Worm (Caenorhabditis elegans) whole organism, L1 larva: ENCODE measurements around the gene cal-8.

Source experiments
- C04F5.9 ChIP-seq: sonication (generic microtip); optimal IDR thresholded peaks from 2 replicates; lab custom pipeline; 2016; ENCODE audit warnings: missing genetic modification characterization, missing compliant biosample characterization
- C16A3.4 ChIP-seq: fragments of 150-350 bp; optimal IDR thresholded peaks from 2 replicates; lab custom pipeline; 2014; ENCODE audit warnings: missing biosample characterization, missing genetic modification characterization
- F16B12.6 ChIP-seq: fragments of 150-350 bp; optimal IDR thresholded peaks from 2 replicates; lab custom pipeline; 2014; ENCODE audit warnings: missing biosample characterization, missing genetic modification characterization
- aha-1 ChIP-seq: fragments of 150-350 bp; optimal IDR thresholded peaks from 2 replicates; lab custom pipeline; 2014; ENCODE audit warnings: missing biosample characterization, missing genetic modification characterization
- ama-1 ChIP-seq: fragments of 150-350 bp; optimal IDR thresholded peaks from 2 replicates; lab custom pipeline; 2014
- blmp-1 ChIP-seq: fragments of 150-350 bp; optimal IDR thresholded peaks from 2 replicates; lab custom pipeline; 2014; ENCODE audit warnings: missing biosample characterization, missing genetic modification characterization
- ceh-63 ChIP-seq: fragments of 200-800 bp; sonication (Bioruptor generic); optimal IDR thresholded peaks from 2 replicates; lab custom pipeline; 2018; ENCODE audit warnings: mild to moderate bottlenecking, missing genetic modification characterization, missing compliant biosample characterization
- ceh-82 ChIP-seq, 3 experiments: fragments of 150-350 bp in 1 of 3; sonication (generic microtip) in 2 of 3; optimal IDR thresholded peaks; 2 replicates each; lab custom pipeline; 2014 to 2017; ENCODE audit warnings: missing biosample characterization in 3 of 3, missing genetic modification characterization in 3 of 3
- ceh-88 ChIP-seq: fragments of 200-800 bp; sonication (Bioruptor generic); IDR thresholded peaks from 2 replicates; pipeline ENCODE4 v1.3.6; 2022; ENCODE audit warnings: missing genetic modification characterization, missing compliant biosample characterization
- ceh-90 ChIP-seq: sonication (generic microtip); optimal IDR thresholded peaks from 2 replicates; lab custom pipeline; 2016; ENCODE audit warnings: missing genetic modification characterization, missing compliant biosample characterization
- dpl-1 ChIP-seq, 3 experiments: fragments of 150-350 bp in 2 of 3; sonication (generic microtip) in 1 of 3; optimal IDR thresholded peaks; 2 replicates each; lab custom pipeline; 2014 to 2017; ENCODE audit warnings: missing biosample characterization in 3 of 3, missing genetic modification characterization in 3 of 3, missing genetic modification reagents in 3 of 3
- dsc-1 ChIP-seq: sonication (generic microtip); optimal IDR thresholded peaks from 2 replicates; lab custom pipeline; 2016; ENCODE audit warnings: mild to moderate bottlenecking, missing genetic modification characterization, missing compliant biosample characterization
- efl-1 ChIP-seq, 4 experiments: fragments of 150-350 bp; optimal IDR thresholded peaks in 3 of 4; peaks in 1 of 4; 1 replicate in 1 of 4; 2 replicates in 3 of 4; lab custom pipeline; 2014; ENCODE audit warnings: missing biosample characterization in 2 of 4, missing genetic modification characterization in 2 of 4, missing genetic modification reagents in 2 of 4
- elt-3 ChIP-seq, 6 experiments: fragments of 150-350 bp in 1 of 6; sonication (generic microtip); optimal IDR thresholded peaks; 2 replicates each; lab custom pipeline; 2017 to 2018; ENCODE audit warnings: missing biosample characterization in 6 of 6, missing genetic modification characterization in 6 of 6, inconsistent platforms in 1 of 6
- fkh-4 ChIP-seq: sonication (generic microtip); optimal IDR thresholded peaks from 2 replicates; lab custom pipeline; 2016; ENCODE audit warnings: missing compliant biosample characterization, missing genetic modification characterization, borderline replicate concordance
- fkh-8 ChIP-seq: sonication (generic microtip); optimal IDR thresholded peaks from 2 replicates; lab custom pipeline; 2016; ENCODE audit warnings: mild to moderate bottlenecking, missing genetic modification characterization, missing compliant biosample characterization
- grh-1 ChIP-seq: fragments of 200-800 bp; sonication (Bioruptor generic); IDR thresholded peaks from 2 replicates; pipeline ENCODE4 v1.3.6; 2022; ENCODE audit warnings: missing genetic modification reagents, missing genetic modification characterization, missing compliant biosample characterization
- hlh-4 ChIP-seq: sonication (generic microtip); optimal IDR thresholded peaks from 2 replicates; lab custom pipeline; 2016; ENCODE audit warnings: mild to moderate bottlenecking, missing genetic modification characterization, missing compliant biosample characterization
- hpl-2 ChIP-seq: fragments of 150-350 bp; optimal IDR thresholded peaks from 2 replicates; lab custom pipeline; 2014; ENCODE audit warnings: missing biosample characterization, missing genetic modification reagents, missing genetic modification characterization
- isw-1 ChIP-seq: fragments of 200-800 bp; sonication (Bioruptor generic); IDR thresholded peaks from 2 replicates; pipeline ENCODE4 v1.3.6; 2022; ENCODE audit warnings: missing genetic modification characterization, missing compliant biosample characterization
- lin-15B ChIP-seq: fragments of 150-350 bp; sonication (generic microtip); optimal IDR thresholded peaks from 3 replicates; lab custom pipeline; 2014; ENCODE audit warnings: missing biosample characterization, missing genetic modification characterization
- lin-35 ChIP-seq, 2 experiments: fragments of 150-350 bp; optimal IDR thresholded peaks; 2 replicates each; lab custom pipeline; 2014; ENCODE audit warnings: missing biosample characterization in 2 of 2, missing genetic modification characterization in 2 of 2, missing genetic modification reagents in 2 of 2
- lir-3 ChIP-seq: sonication (generic microtip); optimal IDR thresholded peaks from 2 replicates; lab custom pipeline; 2016; ENCODE audit warnings: mild to moderate bottlenecking, missing genetic modification characterization, moderate library complexity, missing compliant biosample characterization; ENCODE audit not compliant: poor library complexity
- lsy-2 ChIP-seq, 2 experiments: fragments of 150-350 bp; optimal IDR thresholded peaks; 2 replicates each; lab custom pipeline; 2014; ENCODE audit warnings: missing biosample characterization in 2 of 2, missing genetic modification characterization in 2 of 2
- mep-1 ChIP-seq: fragments of 150-350 bp; optimal IDR thresholded peaks from 2 replicates; lab custom pipeline; 2014; ENCODE audit warnings: missing biosample characterization, missing genetic modification characterization
- nhr-20 ChIP-seq: sonication (generic microtip); optimal IDR thresholded peaks from 2 replicates; lab custom pipeline; 2016; ENCODE audit warnings: mild to moderate bottlenecking, missing genetic modification characterization, missing compliant biosample characterization
- nhr-237 ChIP-seq: fragments of 150-350 bp; optimal IDR thresholded peaks from 2 replicates; lab custom pipeline; 2014; ENCODE audit warnings: missing biosample characterization, missing genetic modification characterization
- nhr-71 ChIP-seq: sonication (generic microtip); optimal IDR thresholded peaks from 2 replicates; lab custom pipeline; 2016; ENCODE audit warnings: mild to moderate bottlenecking, missing genetic modification characterization, moderate library complexity, missing compliant biosample characterization
- nhr-76 ChIP-seq: sonication (generic microtip); optimal IDR thresholded peaks from 2 replicates; lab custom pipeline; 2017; ENCODE audit warnings: missing biosample characterization, missing genetic modification characterization
- nhr-90 ChIP-seq: sonication (generic microtip); optimal IDR thresholded peaks from 2 replicates; lab custom pipeline; 2016; ENCODE audit warnings: mild to moderate bottlenecking, missing genetic modification characterization, missing compliant biosample characterization; ENCODE audit not compliant: poor library complexity
- pag-3 ChIP-seq: sonication (generic microtip); optimal IDR thresholded peaks from 2 replicates; lab custom pipeline; 2017; ENCODE audit warnings: missing genetic modification characterization, mild to moderate bottlenecking, missing compliant biosample characterization, antibody characterized with exemption, borderline replicate concordance; ENCODE audit not compliant: insufficient read depth
- pax-3 ChIP-seq: fragments of 200-800 bp; sonication (Bioruptor generic); optimal IDR thresholded peaks from 2 replicates; lab custom pipeline; 2018; ENCODE audit warnings: mild to moderate bottlenecking, missing genetic modification characterization, moderate library complexity, missing compliant biosample characterization
- pqm-1 ChIP-seq: sonication (generic microtip); optimal IDR thresholded peaks from 3 replicates; lab custom pipeline; 2017; ENCODE audit warnings: missing biosample characterization, missing genetic modification characterization
- skn-1 ChIP-seq: fragments of 150-350 bp; optimal IDR thresholded peaks from 2 replicates; lab custom pipeline; 2014; ENCODE audit warnings: missing biosample characterization, missing genetic modification characterization
- sox-4 ChIP-seq: sonication (generic microtip); optimal IDR thresholded peaks from 2 replicates; lab custom pipeline; 2016; ENCODE audit warnings: missing genetic modification characterization, missing compliant biosample characterization
- sptf-1 ChIP-seq: fragments of 150-350 bp; optimal IDR thresholded peaks from 2 replicates; lab custom pipeline; 2014; ENCODE audit warnings: missing biosample characterization, missing genetic modification characterization
- swsn-7 ChIP-seq: sonication (generic microtip); optimal IDR thresholded peaks from 2 replicates; lab custom pipeline; 2016; ENCODE audit warnings: missing genetic modification characterization, missing compliant biosample characterization
- unc-30 ChIP-seq: sonication (generic microtip); optimal IDR thresholded peaks from 2 replicates; lab custom pipeline; 2017; ENCODE audit warnings: missing biosample characterization, missing genetic modification characterization
- unc-62 ChIP-seq: fragments of 150-350 bp; optimal IDR thresholded peaks from 2 replicates; lab custom pipeline; 2014; ENCODE audit warnings: missing biosample characterization, missing genetic modification reagents, missing genetic modification characterization
- unc-86 ChIP-seq: sonication (generic microtip); optimal IDR thresholded peaks from 2 replicates; lab custom pipeline; 2016; ENCODE audit warnings: missing genetic modification characterization, missing compliant biosample characterization
- unc-98 ChIP-seq: fragments of 200-800 bp; sonication (Bioruptor generic); IDR thresholded peaks from 2 replicates; pipeline ENCODE4 v1.3.6; 2022; ENCODE audit warnings: missing genetic modification characterization, missing compliant biosample characterization
- zag-1 ChIP-seq: fragments of 150-350 bp; optimal IDR thresholded peaks from 2 replicates; lab custom pipeline; 2014; ENCODE audit warnings: missing biosample characterization, missing genetic modification characterization
- ztf-11 ChIP-seq, 2 experiments: sonication (generic microtip); optimal IDR thresholded peaks; 2 replicates each; lab custom pipeline; 2016 to 2017; ENCODE audit warnings: missing genetic modification characterization in 2 of 2, missing biosample characterization in 1 of 2, missing compliant biosample characterization in 1 of 2
- ztf-4 ChIP-seq: fragments of 150-350 bp; optimal IDR thresholded peaks from 2 replicates; lab custom pipeline; 2014; ENCODE audit warnings: missing biosample characterization, missing genetic modification characterization

cal-8 gene

ce11 chrII:5511417-5512353 is 29.8 kb upstream of the cal-8 start (continued):
- peak in 1 of 3 experiments; percentile 5 for TF ChIP-seq ceh-82 (tag; optimal IDR thresholded peaks at IDR 0.05; lab: Kevin White, UChicago)
- no peak for TF ChIP-seq nhr-90 (tag; lab: Kevin White, UChicago)
- TF ChIP-seq ceh-90 (tag; lab: Kevin White, UChicago), result peak; percentile 82
- TF ChIP-seq pax-3 (tag; lab: Kevin White, UChicago), result no peak
- no peak for TF ChIP-seq sptf-1 (tag; lab: Kevin White, UChicago)
- peak; percentile 54 for TF ChIP-seq lir-3 (tag; lab: Kevin White, UChicago)
- no peak for TF ChIP-seq hpl-2 (GFP tag; lab: Kevin White, UChicago)
- TF ChIP-seq elt-3 (tag; optimal IDR thresholded peaks at IDR 0.05; lab: Kevin White, UChicago), result no peak
- TF ChIP-seq fkh-4 (tag; lab: Kevin White, UChicago), result peak; percentile 53
- TF ChIP-seq C16A3.4 (tag; lab: Kevin White, UChicago), result no peak
- no peak for TF ChIP-seq ztf-4 (tag; lab: Kevin White, UChicago)
- peak; percentile 58 for TF ChIP-seq nhr-71
- no peak for TF ChIP-seq pag-3 (tag; lab: Kevin White, UChicago)
- TF ChIP-seq skn-1 (tag; lab: Kevin White, UChicago), result no peak
- TF ChIP-seq swsn-7, result peak; percentile 17
- TF ChIP-seq unc-30, result no peak
- TF ChIP-seq ceh-63, result no peak
- TF ChIP-seq nhr-20 (tag; lab: Kevin White, UChicago), result no peak
- TF ChIP-seq unc-98 (GFP tag; lab: Robert Waterston, UW), result peak; percentile 61
- TF ChIP-seq lin-15B, result no peak
- no peak for TF ChIP-seq sox-4 (tag; lab: Kevin White, UChicago)
- TF ChIP-seq F16B12.6 (tag; lab: Kevin White, UChicago), result no peak
- TF ChIP-seq nhr-76 (tag; lab: Kevin White, UChicago), result no peak
- peak; percentile 8; the same call in 1 of the 2 replicates for TF ChIP-seq isw-1
- TF ChIP-seq fkh-8 (tag; lab: Kevin White, UChicago), result peak; percentile 39
- TF ChIP-seq aha-1 (tag; lab: Kevin White, UChicago), result no peak
- peak; percentile 40 for TF ChIP-seq C04F5.9 (tag; lab: Kevin White, UChicago)
- TF ChIP-seq mep-1 (tag; lab: Kevin White, UChicago), result peak; percentile 15
- no peak for TF ChIP-seq ama-1
- no peak for TF ChIP-seq grh-1 (GFP tag; lab: Robert Waterston, UW)
- TF ChIP-seq pqm-1 (tag; lab: Kevin White, UChicago), result no peak
- peak in 1 of 2 experiments; percentile 35 for TF ChIP-seq ztf-11 (tag; optimal IDR thresholded peaks at IDR 0.05; lab: Kevin White, UChicago)
- TF ChIP-seq ceh-88, result peak; percentile 37; the same call in 1 of the 2 replicates
- TF ChIP-seq unc-86 (tag; lab: Kevin White, UChicago), result peak; percentile 34
- peak; percentile 55 for TF ChIP-seq dsc-1 (tag; lab: Kevin White, UChicago)
- TF ChIP-seq zag-1 (tag; lab: Kevin White, UChicago), result no peak
- no peak for TF ChIP-seq nhr-237 (tag; lab: Kevin White, UChicago)
- no peak for TF ChIP-seq unc-62

ce11 chrII:5505820-5506287 is 24.0 kb upstream of the cal-8 start, which contains the start of gene npp-24:
Gene npp-24 (plus strand): TSS chrII:5505870.
- no peak for TF ChIP-seq hlh-4 (tag; lab: Kevin White, UChicago)
- peak; percentile 20 to 23 for TF ChIP-seq efl-1 (optimal IDR thresholded peaks at IDR 0.05; lab: Kevin White, UChicago)
- TF ChIP-seq efl-1 (GFP tag; optimal IDR thresholded peaks at IDR 0.05 in 1 of 2; lab: Kevin White, UChicago), result peak in 1 of 2 experiments; percentile 17
- TF ChIP-seq lsy-2 (tag; optimal IDR thresholded peaks at IDR 0.05; lab: Kevin White, UChicago), result peak in 1 of 2 experiments; percentile 33
- TF ChIP-seq lin-35 (GFP tag; optimal IDR thresholded peaks at IDR 0.05; lab: Kevin White, UChicago), result peak in 1 of 2 experiments; percentile 24
- TF ChIP-seq lin-15B, result peak; percentile 28
- TF ChIP-seq dpl-1 (GFP tag; optimal IDR thresholded peaks at IDR 0.05; lab: Kevin White, UChicago), result peak in 1 of 3 experiments; percentile 45
- TF ChIP-seq sptf-1 (tag; lab: Kevin White, UChicago), result no peak
- TF ChIP-seq blmp-1 (tag; lab: Kevin White, UChicago), result peak; percentile 95
